Fruit fly (Drosophila melanogaster) whole organism, prepupa: Measurements from ENCODE around the gene akirin.

Experiments used
- CG11902 ChIP-seq: fragments of 200-800 bp; sonication (Bioruptor generic); optimal IDR thresholded peaks from 3 replicates; lab custom pipeline; 2016; ENCODE audit warnings: missing biosample characterization, missing genetic modification characterization
- CG6163 ChIP-seq: fragments of 200-800 bp; sonication (Bioruptor generic); IDR thresholded peaks from 3 replicates; pipeline ENCODE4 v1.3.6; 2022; ENCODE audit warnings: missing biosample characterization, missing genetic modification characterization
- Gug ChIP-seq: fragments of 200-800 bp; sonication (Bioruptor generic); IDR thresholded peaks from 2 replicates; pipeline ENCODE4 v1.3.6; 2022; ENCODE audit warnings: missing biosample characterization, missing genetic modification characterization
- vri ChIP-seq: fragments of 200-800 bp; sonication (Bioruptor generic); optimal IDR thresholded peaks from 3 replicates; lab custom pipeline; 2016; ENCODE audit warnings: missing biosample characterization, mild to moderate bottlenecking, missing genetic modification characterization

dm6 chr3L:7323348-7323747, 46.3 kb upstream of the akirin start, which contains the start of the genes RhoGEF4 and Rint1:
- TF ChIP-seq Gug (GFP tag; lab: Robert Waterston, UW) = peak; percentile 60
- TF ChIP-seq vri = no peak
- TF ChIP-seq CG11902 = peak; percentile 44
- TF ChIP-seq CG6163 (GFP tag; lab: Robert Waterston, UW) = peak; percentile 55; the same call in 1 of the 3 replicates
